Fruit fly (Drosophila melanogaster): ENCODE data around the gene CG10208.

DNA sequence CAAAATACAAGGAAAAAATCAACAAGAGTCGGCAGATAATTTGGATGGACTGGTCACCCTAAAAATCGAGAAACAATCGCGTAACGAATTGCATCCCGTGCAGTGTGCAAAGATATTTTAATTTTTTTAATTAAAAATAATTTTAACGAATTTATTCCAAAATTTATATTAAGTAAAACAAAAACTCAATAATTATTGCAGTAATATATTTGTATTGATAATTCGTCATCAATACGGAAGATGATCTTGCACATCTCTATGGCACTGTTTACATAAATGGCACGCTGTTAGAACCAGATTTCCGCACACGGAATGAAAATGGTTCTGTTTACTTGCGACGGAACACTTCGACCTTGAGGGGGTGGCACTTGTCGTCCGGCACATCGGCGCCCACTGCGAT lies 1.1 kb downstream of the CG10208 start, which contains the start of gene tst:
- TF ChIP-seq Eip75B (GFP tag; optimal IDR thresholded peaks at IDR 0.05) (no peak), Hr4 (GFP tag; optimal IDR thresholded peaks at IDR 0.05) (no peak), fd59A (GFP tag; optimal IDR thresholded peaks at IDR 0.05) (peak; percentile 54), Eip78C (GFP tag) (peak; percentile 94)

All from whole organism, prepupa.